Worm (Caenorhabditis elegans): Measurements from ENCODE around the gene C40A11.6.

- TF ChIP-seq F13H6.1 (tag; optimal IDR thresholded peaks at IDR 0.05) = no peak
- TF ChIP-seq pha-4 (tag; optimal IDR thresholded peaks at IDR 0.05) = no peak
- TF ChIP-seq pha-2 (tag; optimal IDR thresholded peaks at IDR 0.05) = no peak
- no peak for TF ChIP-seq hlh-30 (tag; optimal IDR thresholded peaks at IDR 0.05; ENCODE audit: insufficient read depth)
- TF ChIP-seq ceh-30 (tag; optimal IDR thresholded peaks at IDR 0.05) = no peak
- no peak for TF ChIP-seq fax-1 (tag; optimal IDR thresholded peaks at IDR 0.05)
- TF ChIP-seq unc-86 (tag; optimal IDR thresholded peaks at IDR 0.05) = no peak
Measured at ce11 chrII:2191383-2191782, 45.9 kb upstream of the C40A11.6 start.
